Worm (Caenorhabditis elegans) whole organism, L4/young adult: ENCODE data around the gene cdc-25.4.

Source experiments
- W03F9.2 ChIP-seq: fragments of 150-350 bp; optimal IDR thresholded peaks from 2 replicates; lab custom pipeline; 2014; ENCODE audit warnings: missing biosample characterization, missing genetic modification characterization
- dao-5 ChIP-seq: sonication (generic microtip); optimal IDR thresholded peaks from 2 replicates; lab custom pipeline; 2016; ENCODE audit warnings: missing genotype, missing genetic modification characterization, moderate library complexity, missing compliant biosample characterization
- him-1 ChIP-seq: sonication (generic microtip); optimal IDR thresholded peaks from 2 replicates; lab custom pipeline; 2016; ENCODE audit warnings: missing genotype, missing genetic modification reagents, missing genetic modification characterization, missing compliant biosample characterization

Gene cdc-25.4

DNA sequence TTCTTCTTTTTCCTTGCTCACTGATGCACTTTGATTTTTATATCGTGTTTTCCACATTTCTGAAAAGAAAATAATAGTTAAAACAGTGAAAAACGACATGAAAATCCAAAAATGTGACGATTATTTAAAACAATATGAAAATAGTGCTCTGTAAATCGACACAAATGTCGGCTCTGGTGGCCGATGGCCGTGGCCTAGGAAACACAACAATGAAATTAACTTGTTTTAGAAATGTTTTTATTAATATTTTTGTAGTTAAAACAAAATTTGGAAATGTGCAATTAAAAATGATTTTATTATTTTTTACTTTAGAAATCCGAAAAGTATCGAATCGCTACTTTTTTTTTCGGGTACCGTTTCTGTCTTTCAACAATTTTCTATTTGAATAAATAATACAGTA lies 11.5 kb upstream of the cdc-25.4 start, which contains the start of gene arv-1:
Gene arv-1 (minus strand): TSS at position 65 of the 400 bp plus-strand sequence.
- TF ChIP-seq W03F9.2 (tag; lab: Kevin White, UChicago) (peak; percentile 74), dao-5 (no peak), him-1 (peak; percentile 34)

DNA sequence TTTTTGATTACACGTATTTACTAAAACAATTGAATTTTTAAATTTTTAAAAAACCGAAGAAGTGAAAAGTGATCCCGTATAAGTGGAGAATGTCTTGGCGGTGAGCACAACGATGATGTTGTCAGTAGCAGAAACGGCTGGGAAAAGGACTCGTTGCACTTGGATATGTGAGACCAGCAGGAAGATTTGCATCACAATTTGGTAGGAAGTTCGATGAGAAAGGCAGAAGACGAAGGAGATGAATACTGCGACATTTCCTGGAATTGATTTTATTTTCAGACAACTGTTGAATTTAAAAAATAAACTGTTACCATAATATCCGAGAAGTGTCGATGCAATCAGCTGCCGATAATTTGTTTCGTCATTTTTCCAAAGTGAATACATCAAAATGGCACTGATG lies 10.6 kb upstream of the cdc-25.4 start, which contains the start of gene R05H5.4:
Gene R05H5.4 (minus strand): TSS at position 101 of the 400 bp plus-strand sequence.
- TF ChIP-seq W03F9.2 (tag; lab: Kevin White, UChicago) (no peak), dao-5 (no peak), him-1 (no peak)

DNA sequence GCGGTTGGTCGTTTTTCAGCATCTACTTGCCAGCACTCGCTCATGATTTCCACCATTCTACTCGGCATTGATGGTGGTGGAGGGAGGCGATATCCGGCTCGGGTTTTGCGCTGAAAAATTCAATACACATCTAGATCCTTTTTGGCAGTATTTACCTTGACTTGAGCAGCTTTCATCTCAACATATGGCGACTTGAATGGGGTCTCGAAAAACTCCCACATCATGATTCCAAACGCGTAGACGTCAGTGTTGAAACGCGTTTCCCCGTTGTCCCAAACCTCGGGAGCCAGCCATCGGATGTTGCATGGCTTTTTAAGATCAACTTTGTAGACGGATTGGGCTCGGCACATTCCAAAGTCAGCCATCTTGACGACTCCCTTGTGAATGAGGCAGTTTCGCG lies 9.2 kb upstream of the cdc-25.4 start:
- TF ChIP-seq him-1: no peak
- TF ChIP-seq W03F9.2 (tag; lab: Kevin White, UChicago): no peak
- no peak for TF ChIP-seq dao-5

DNA sequence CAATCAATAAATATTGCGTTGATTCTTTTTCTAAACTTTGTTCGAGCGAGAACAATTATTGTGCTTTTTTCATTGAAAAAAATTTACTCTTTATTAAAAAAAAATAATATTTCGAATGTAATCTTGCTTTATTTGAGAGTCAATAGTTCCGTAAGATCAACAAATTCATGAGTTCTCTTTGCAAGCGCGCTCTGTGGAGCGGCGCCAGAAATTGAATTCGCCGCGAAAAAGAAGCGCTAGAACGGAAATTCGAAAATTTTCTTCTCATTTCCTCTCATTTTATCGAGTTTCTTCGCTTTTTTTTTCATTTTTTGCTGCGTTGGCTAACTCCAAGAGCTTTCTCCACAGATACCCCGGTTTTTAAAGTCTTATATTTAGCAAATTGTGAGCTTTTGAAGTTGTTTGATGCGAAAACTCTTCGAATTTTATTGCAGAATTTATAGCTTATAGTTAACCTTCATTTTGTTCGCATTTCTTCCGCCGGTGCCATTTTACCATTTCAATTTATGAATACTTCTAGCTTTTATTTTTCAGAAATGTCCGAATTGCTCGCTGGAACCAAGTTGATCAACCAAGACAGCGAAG lies 7.9 kb upstream of the cdc-25.4 start, which contains the start of gene R05H5.3:
Gene R05H5.3 (plus strand): TSS at position 535 of the 585 bp plus-strand sequence.
- no peak for TF ChIP-seq dao-5
- peak; percentile 49 for TF ChIP-seq W03F9.2 (tag; lab: Kevin White, UChicago)
- TF ChIP-seq him-1: peak; percentile 16

DNA sequence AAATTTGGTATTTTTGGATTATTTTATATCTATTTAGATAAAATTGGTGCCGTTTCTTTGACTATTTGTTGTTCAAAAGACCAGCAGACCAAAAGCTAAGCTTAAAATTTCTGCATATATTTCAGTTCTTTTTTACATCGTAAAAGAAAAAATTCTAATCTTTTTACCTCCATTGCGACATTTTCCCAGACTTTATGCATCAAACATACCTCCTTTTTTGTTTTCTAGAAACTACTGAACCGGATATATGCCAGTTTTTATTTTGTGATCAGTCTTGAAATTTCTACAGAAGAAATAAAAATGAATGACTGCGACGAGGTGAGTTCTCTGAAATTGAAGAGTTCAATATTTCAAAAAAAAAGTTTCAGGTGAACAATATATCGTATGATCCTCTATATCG lies 5.3 kb upstream of the cdc-25.4 start, which contains the start of gene srb-6:
Gene srb-6 (plus strand): TSS at position 301 of the 400 bp plus-strand sequence.
- no peak for TF ChIP-seq him-1
- no peak for TF ChIP-seq W03F9.2 (tag; lab: Kevin White, UChicago)
- no peak for TF ChIP-seq dao-5

DNA sequence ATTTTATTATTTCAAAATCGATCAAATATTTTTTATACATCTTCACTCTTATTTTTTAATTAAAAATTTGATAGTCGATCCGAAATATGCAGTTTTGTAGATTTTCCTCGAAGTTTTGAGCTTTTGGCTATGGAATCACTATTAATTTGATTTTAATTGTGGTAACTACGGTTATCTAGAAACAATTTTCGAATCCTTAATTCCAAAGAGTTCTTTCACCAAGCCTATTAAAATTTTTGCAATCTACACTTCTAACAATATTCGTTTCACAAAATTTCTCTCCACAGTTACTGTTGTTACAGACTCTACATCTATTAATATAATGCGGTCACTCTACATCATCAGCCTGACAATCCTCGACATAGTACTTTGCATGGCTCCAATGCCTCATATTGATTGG lies 2.9 kb upstream of the cdc-25.4 start, which contains the start of gene R05H5.7:
Gene R05H5.7 (plus strand): TSS at position 301 of the 400 bp plus-strand sequence.
- TF ChIP-seq him-1 (no peak), W03F9.2 (tag; lab: Kevin White, UChicago) (no peak), dao-5 (no peak)

DNA sequence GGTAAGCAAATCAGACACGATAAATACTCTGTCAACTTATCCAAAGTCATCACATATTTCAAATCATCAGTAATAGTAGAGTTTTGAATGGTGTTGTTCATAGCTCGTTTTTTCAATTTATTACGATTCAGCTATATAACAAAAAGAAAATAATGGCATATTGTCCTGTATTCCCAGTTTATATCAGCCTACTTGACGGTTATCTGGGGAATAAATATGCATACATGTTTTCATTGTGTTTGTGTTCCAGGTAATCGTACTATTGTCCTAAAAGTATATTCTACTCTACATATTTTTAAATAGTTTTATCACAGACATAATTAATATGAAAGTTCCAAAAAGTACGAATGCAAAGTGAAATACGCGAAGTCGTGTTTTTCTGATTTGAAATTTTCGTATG lies 1.5 kb downstream of the cdc-25.4 start, which contains the start of gene srd-2:
Gene srd-2 (minus strand): TSS at position 101 of the 400 bp plus-strand sequence.
- TF ChIP-seq him-1: no peak
- TF ChIP-seq W03F9.2 (tag; lab: Kevin White, UChicago): no peak
- TF ChIP-seq dao-5: no peak

DNA sequence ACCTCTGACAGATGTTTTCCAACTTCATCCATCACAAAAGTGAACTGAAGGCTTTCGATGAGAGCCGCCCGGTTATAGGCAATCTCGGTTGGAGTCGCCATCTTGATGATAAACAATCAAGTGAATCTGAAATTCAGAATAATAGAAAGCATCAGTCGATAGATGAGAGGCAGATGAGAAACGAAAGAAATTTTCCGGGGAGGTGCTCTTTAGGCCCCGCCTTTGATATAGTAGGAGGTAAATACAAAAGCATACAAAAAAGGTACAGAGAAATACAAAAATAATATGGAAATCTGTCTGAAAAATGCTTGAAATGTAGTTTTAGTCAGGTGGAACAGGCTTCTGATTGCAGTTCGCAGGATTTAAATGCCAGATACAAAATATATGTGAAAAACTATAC lies 6.6 kb downstream of the cdc-25.4 start, which contains the start of gene srd-1:
Gene srd-1 (minus strand): TSS at position 101 of the 400 bp plus-strand sequence.
- TF ChIP-seq dao-5: no peak
- TF ChIP-seq W03F9.2 (tag; lab: Kevin White, UChicago): no peak
- TF ChIP-seq him-1: no peak

DNA sequence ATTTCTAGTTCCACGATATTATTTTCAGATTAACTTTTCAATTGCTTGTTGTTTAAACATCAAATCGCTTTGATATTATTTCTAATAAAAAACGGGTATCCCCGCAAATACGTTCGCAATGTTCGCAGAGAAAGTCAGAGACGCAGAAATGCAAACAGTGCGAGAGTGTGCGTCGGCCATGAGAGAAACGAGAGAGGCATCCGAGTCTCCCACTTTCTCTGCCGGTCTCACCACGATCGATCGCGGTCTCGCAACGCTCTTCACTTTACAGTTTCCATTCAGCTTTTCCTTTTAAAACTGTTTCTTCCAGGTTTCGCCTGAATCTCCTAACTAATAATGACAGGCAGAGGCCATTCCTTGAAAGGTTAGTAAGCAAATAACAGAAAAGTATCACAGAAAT lies 14.9 kb downstream of the cdc-25.4 start, which contains the start of gene F33H1.4:
Gene F33H1.4 (plus strand): TSS at position 311 of the 400 bp plus-strand sequence.
- TF ChIP-seq dao-5 (no peak), him-1 (peak; percentile 22), W03F9.2 (tag; lab: Kevin White, UChicago) (no peak)

DNA sequence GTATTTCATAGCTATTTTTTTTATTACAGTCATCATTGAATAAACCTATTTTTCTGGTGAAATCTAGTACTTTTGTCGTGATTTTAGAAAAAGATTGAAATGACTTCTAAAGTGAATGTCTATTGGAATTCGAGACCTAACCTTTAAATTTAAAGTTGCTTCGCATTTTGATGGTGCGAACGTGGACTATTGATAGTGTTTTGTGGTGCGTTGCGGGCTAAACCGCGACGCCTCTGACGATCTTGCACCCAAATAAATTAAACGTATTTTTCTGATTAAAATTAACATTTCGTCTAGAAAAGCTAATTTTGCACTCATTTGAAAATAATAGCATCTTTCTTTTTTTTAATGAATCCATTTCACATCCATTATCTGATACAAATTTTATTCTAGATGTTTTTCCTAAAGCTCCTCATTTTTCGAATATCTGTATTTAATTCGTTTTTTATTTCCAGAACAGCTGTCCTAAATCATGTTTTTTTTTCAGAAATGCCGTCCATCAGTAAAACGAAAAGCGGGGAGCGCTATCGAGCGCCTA lies 16.8 kb downstream of the cdc-25.4 start, which contains the start of gene wbp-11:
Gene wbp-11 (plus strand): TSS at position 488 of the 538 bp plus-strand sequence.
- TF ChIP-seq W03F9.2 (tag; lab: Kevin White, UChicago) (no peak), him-1 (no peak), dao-5 (no peak)

DNA sequence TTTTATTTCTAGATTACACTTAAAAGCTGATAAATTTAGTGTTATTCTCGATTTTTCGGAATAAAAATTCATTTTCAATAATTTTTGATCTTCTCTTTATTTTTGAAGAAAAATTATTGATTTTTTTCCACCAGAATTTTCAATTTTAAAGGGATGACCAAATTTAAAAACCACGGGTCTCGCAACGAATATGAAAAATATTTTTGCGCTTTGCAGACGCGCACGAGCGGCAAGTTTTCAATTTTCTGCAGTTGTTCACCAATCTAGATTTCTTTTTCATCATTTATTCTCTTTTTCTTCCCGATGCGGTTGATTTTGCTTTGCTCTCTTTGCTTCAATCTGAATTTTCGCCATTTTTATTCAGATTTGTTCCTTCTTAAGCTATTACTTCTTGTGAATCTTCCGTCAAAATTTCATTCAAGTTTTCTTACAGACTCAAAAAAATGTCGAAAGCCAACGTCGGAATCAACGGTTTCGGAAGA lies 18.4 kb downstream of the cdc-25.4 start, which contains the start of gene gpd-4:
Gene gpd-4 (plus strand): TSS at position 432 of the 482 bp plus-strand sequence.
- TF ChIP-seq him-1: no peak
- TF ChIP-seq W03F9.2 (tag; lab: Kevin White, UChicago): no peak
- no peak for TF ChIP-seq dao-5

DNA sequence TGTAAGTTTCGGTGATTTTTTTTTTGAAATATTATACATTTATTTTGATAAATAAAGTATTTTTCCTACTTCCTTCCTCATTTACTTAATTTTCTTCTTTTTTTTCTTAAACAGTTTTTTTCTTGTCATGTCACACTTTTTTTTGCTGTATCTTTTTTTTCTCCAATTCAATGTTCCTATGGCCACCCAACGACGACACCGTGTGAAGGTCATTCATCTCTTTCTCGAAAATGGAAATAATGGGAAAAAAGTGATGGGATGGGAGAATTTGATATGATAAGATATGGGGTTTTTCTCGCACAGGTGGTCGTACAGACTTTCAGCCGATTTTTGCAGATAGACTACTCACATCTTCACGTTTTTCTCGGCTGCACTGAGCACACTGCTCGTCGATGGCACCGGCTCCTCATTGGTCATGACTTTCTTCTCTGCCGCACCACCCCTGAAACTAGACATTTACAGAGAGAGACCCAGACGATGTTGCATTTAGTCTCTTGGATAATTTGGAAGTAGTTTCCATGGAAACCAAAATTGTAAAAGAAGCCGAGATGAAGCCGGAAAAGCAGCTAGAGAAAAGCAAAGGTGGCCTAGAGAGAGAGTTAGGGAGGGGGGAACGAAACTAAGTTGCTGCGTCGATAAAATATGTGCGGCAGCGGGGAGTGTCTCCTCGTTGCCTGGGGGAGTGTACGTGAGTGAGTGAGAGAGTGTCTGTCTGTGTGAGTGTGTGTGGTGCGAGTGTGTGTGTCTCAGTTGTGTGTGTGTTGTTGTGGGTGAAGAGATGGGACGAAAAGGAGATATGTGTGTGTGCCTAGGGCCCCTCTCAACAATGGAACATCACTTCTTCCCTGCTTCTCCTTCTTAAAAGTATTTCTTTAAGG lies 20.1 kb downstream of the cdc-25.4 start, which contains the start of gene daf-19:
Gene daf-19 (minus strand): TSS at position 442 of the 878 bp plus-strand sequence.
- peak; percentile 35 for TF ChIP-seq him-1
- no peak for TF ChIP-seq dao-5
- no peak for TF ChIP-seq W03F9.2 (tag; lab: Kevin White, UChicago)

DNA sequence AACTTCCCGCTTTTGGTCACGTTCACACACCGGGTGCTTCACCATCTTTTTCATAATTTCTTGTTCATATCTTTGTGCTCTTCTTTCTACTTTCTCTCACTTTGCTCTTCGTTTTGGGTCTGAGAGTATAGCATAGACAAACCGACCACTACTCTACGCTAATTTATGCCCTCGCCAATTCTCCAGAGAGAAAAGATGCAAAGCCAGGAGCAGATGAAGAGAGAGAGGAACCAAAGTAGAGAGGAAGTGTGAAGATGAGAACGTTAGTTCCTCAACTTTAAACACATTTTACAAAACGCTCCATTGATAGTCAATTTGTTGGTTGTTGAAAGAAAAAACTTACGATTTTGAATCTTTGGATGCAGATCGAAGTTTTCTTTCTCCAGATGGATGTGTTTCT lies 21.5 kb downstream of the cdc-25.4 start:
- TF ChIP-seq W03F9.2 (tag; lab: Kevin White, UChicago): no peak
- no peak for TF ChIP-seq dao-5
- TF ChIP-seq him-1: no peak

DNA sequence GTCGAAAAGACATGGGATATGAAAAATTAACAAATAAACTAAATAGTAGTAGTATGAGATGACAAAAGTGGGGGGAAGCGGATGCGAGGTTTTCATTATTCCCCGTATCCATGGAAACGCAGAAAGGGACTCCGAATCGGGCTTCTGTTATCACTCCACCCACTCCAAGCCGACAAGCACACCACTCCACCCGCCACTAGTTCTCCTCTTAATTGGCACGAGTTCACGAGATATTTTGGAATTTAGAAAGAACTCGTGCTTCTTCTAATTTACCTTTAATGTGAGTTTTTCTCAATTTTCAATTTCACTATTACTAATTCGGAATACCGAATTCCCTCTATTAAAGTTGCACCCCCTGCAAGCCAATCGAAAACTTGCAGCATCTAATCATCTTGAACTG lies 22.9 kb downstream of the cdc-25.4 start:
- TF ChIP-seq dao-5 (no peak), W03F9.2 (tag; lab: Kevin White, UChicago) (no peak), him-1 (no peak)
